Fruit fly (Drosophila melanogaster): ENCODE results near the gene CG13884.

DNA sequence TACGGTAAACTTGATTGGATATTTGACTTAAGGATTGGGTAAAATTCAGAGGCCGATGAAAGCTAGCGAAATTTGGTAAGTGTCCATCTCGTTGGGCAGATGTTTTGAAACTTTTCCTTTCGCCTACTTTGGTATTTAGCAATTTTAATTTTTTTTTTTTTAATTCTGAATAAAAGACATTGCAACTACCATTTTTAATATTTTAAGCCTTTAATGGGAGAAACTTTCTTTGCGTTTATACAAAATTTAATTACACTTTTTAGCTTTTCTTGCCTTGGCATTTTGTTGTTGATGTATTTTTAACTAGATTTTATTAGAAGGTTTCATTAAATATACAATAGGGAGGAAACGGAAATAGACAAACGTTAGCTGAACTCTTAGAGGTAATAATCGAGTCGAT, at the start of gene CG13884:
- TF ChIP-seq Hr78 (GFP tag; optimal IDR thresholded peaks at IDR 0.05) (no peak), Myc (optimal IDR thresholded peaks at IDR 0.05) (no peak), pan (optimal IDR thresholded peaks at IDR 0.05) (no peak), sage (GFP tag; optimal IDR thresholded peaks at IDR 0.05) (no peak), psq (GFP tag; optimal IDR thresholded peaks at IDR 0.05) (no peak), h (GFP tag; optimal IDR thresholded peaks at IDR 0.05) (no peak), usp (GFP tag; optimal IDR thresholded peaks at IDR 0.05) (no peak), Dfd (GFP tag; optimal IDR thresholded peaks at IDR 0.05) (no peak), rgr (GFP tag; optimal IDR thresholded peaks at IDR 0.05) (no peak), Sp1 (GFP tag; optimal IDR thresholded peaks at IDR 0.05) (no peak), Mio (GFP tag; optimal IDR thresholded peaks at IDR 0.05) (no peak), CG32264 (GFP tag; optimal IDR thresholded peaks at IDR 0.05) (no peak)

Data from whole organism, wandering third instar larva.